Worm (Caenorhabditis elegans) whole organism, early embryonic: ENCODE data around the gene zzz-1.

Source experiments
- B0310.2 ChIP-seq: sonication (generic microtip); optimal IDR thresholded peaks from 2 replicates; lab custom pipeline; 2016; ENCODE audit warnings: mild to moderate bottlenecking, missing genetic modification characterization, missing compliant biosample characterization
- F13C5.2 ChIP-seq: sonication (generic microtip); optimal IDR thresholded peaks from 2 replicates; lab custom pipeline; 2017; ENCODE audit warnings: mild to moderate bottlenecking, missing genetic modification characterization, inconsistent platforms, missing compliant biosample characterization
- aly-1 ChIP-seq: sonication (generic microtip); optimal IDR thresholded peaks from 2 replicates; lab custom pipeline; 2016; ENCODE audit warnings: missing genetic modification characterization, missing compliant biosample characterization
- ama-1 ChIP-seq: fragments of 150-350 bp; optimal IDR thresholded peaks from 2 replicates; lab custom pipeline; 2014
- ceh-36 ChIP-seq: sonication (generic microtip); optimal IDR thresholded peaks from 2 replicates; lab custom pipeline; 2016; ENCODE audit warnings: missing genetic modification characterization, inconsistent platforms, missing compliant biosample characterization
- ets-7 ChIP-seq: sonication (generic microtip); optimal IDR thresholded peaks from 2 replicates; lab custom pipeline; 2016; ENCODE audit warnings: missing genotype, missing genetic modification characterization, missing compliant biosample characterization
- sea-1 ChIP-seq: fragments of 200-800 bp; sonication (Bioruptor generic); conservative IDR thresholded peaks from 2 replicates; pipeline ENCODE4 v1.3.6; 2022; ENCODE audit warnings: missing genetic modification characterization, missing compliant biosample characterization
- tbx-37 ChIP-seq: fragments of 200-800 bp; sonication (Bioruptor generic); conservative IDR thresholded peaks from 2 replicates; pipeline ENCODE4 v1.3.6; 2022; ENCODE audit warnings: missing genetic modification reagents, missing genetic modification characterization, missing compliant biosample characterization
- tra-4 ChIP-seq: sonication (generic microtip); optimal IDR thresholded peaks from 2 replicates; lab custom pipeline; 2017; ENCODE audit warnings: missing genetic modification characterization, missing compliant biosample characterization

DNA sequence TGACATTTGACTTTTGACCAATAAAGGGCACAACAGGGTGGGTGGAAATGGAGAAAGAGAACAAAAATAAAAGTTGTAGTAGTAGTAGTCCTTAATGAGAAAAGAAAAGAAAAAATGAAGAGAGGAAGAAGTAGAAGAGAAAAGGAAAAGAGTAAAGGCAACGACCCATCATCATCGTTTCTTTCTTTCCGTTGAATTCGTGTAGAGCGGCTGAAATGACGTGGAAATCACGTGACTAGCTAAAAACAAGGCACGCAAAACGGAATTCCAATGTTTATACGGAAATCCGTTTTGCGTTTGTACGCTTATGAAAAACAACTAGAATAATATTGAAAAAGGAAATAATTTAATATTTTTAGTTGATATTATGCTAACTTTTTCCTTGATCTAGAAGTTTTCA is 41.4 kb downstream of the zzz-1 start:
- no peak for TF ChIP-seq aly-1 (tag; lab: Kevin White, UChicago)
- TF ChIP-seq tbx-37, result no peak
- TF ChIP-seq ama-1 (lab: Kevin White, UChicago), result no peak
- TF ChIP-seq tra-4 (tag; lab: Kevin White, UChicago), result no peak
- no peak for TF ChIP-seq sea-1 (GFP tag; lab: Robert Waterston, UW)
- no peak for TF ChIP-seq ets-7 (tag; lab: Kevin White, UChicago)
- TF ChIP-seq ceh-36, result no peak
- TF ChIP-seq F13C5.2, result no peak
- TF ChIP-seq B0310.2 (tag; lab: Kevin White, UChicago), result no peak
